Worm (Caenorhabditis elegans) whole organism, young adult: ENCODE results near the gene col-130.

ENCODE experiments used
- C17E4.6 ChIP-seq: fragments of 200-800 bp; sonication (Bioruptor generic); IDR thresholded peaks from 2 replicates; pipeline ENCODE4 v1.3.6; 2022; ENCODE audit warnings: missing genetic modification reagents, missing genetic modification characterization, missing compliant biosample characterization
- F10E7.11 ChIP-seq: sonication (generic microtip); optimal IDR thresholded peaks from 2 replicates; lab custom pipeline; 2017; ENCODE audit warnings: mild to moderate bottlenecking, missing genetic modification characterization, moderate library complexity, missing compliant biosample characterization
- F23B12.7 ChIP-seq: sonication (generic microtip); optimal IDR thresholded peaks from 2 replicates; lab custom pipeline; 2017; ENCODE audit warnings: missing genetic modification characterization, mild to moderate bottlenecking, missing compliant biosample characterization, antibody characterized with exemption, moderate library complexity; ENCODE audit not compliant: insufficient read depth
- F39B2.1 ChIP-seq: fragments of 200-800 bp; sonication (Bioruptor generic); IDR thresholded peaks from 2 replicates; pipeline ENCODE4 v1.3.6; 2022; ENCODE audit warnings: missing genetic modification reagents, missing genetic modification characterization, missing compliant biosample characterization
- F52B5.7 ChIP-seq: sonication (generic microtip); optimal IDR thresholded peaks from 2 replicates; lab custom pipeline; 2016; ENCODE audit warnings: mild to moderate bottlenecking, missing genetic modification characterization, missing compliant biosample characterization
- K12H6.12 ChIP-seq: fragments of 200-800 bp; sonication (Bioruptor generic); optimal IDR thresholded peaks from 2 replicates; lab custom pipeline; 2018; ENCODE audit warnings: mild to moderate bottlenecking, missing genetic modification characterization, missing compliant biosample characterization
- Y67H2A.10 ChIP-seq: fragments of 200-800 bp; sonication (Bioruptor generic); conservative IDR thresholded peaks from 2 replicates; pipeline ENCODE4 v1.3.6; 2022; ENCODE audit warnings: missing genetic modification reagents, missing genetic modification characterization, missing compliant biosample characterization
- Y79H2A.3 ChIP-seq: fragments of 200-800 bp; sonication (Bioruptor generic); conservative IDR thresholded peaks from 2 replicates; pipeline ENCODE4 v1.3.6; 2022; ENCODE audit warnings: missing genetic modification reagents, missing genetic modification characterization, missing compliant biosample characterization
- Y95B8A.8 ChIP-seq: fragments of 200-800 bp; sonication (Bioruptor generic); IDR thresholded peaks from 2 replicates; pipeline ENCODE4 v1.3.6; 2022; ENCODE audit warnings: missing genetic modification reagents, missing genetic modification characterization, missing compliant biosample characterization
- ZK185.1 ChIP-seq: sonication (generic microtip); optimal IDR thresholded peaks from 2 replicates; lab custom pipeline; 2016; ENCODE audit warnings: mild to moderate bottlenecking, missing genetic modification characterization, missing compliant biosample characterization; ENCODE audit not compliant: poor library complexity, severe bottlenecking
- aptf-2 ChIP-seq: fragments of 200-800 bp; sonication (Bioruptor generic); conservative IDR thresholded peaks from 2 replicates; pipeline ENCODE4 v1.3.6; 2022; ENCODE audit warnings: missing genetic modification reagents, missing genetic modification characterization, missing compliant biosample characterization
- athp-1 ChIP-seq: sonication (generic microtip); optimal IDR thresholded peaks from 2 replicates; lab custom pipeline; 2017; ENCODE audit warnings: mild to moderate bottlenecking, missing genetic modification characterization, missing compliant biosample characterization
- attf-3 ChIP-seq: fragments of 200-800 bp; sonication (Bioruptor generic); conservative IDR thresholded peaks from 2 replicates; pipeline ENCODE4 v1.3.6; 2022; ENCODE audit warnings: missing genetic modification reagents, missing genetic modification characterization, missing compliant biosample characterization
- attf-6 ChIP-seq: fragments of 200-800 bp; sonication (Bioruptor generic); IDR thresholded peaks from 2 replicates; pipeline ENCODE4 v1.3.6; 2022; ENCODE audit warnings: missing genetic modification reagents, missing genetic modification characterization, missing compliant biosample characterization
- bed-2 ChIP-seq: fragments of 200-800 bp; sonication (Bioruptor generic); IDR thresholded peaks from 2 replicates; pipeline ENCODE4 v1.3.6; 2022; ENCODE audit warnings: missing genetic modification reagents, missing genetic modification characterization, missing compliant biosample characterization
- cebp-1 ChIP-seq, 2 experiments: fragments of 200-800 bp in 1 of 2; sonication (Bioruptor generic) in 1 of 2; sonication (generic microtip) in 1 of 2; IDR thresholded peaks in 1 of 2; optimal IDR thresholded peaks in 1 of 2; 2 replicates each; pipeline versions ENCODE4 v1.3.6 to Lab custom; 2017 to 2022; ENCODE audit warnings: missing compliant biosample characterization in 2 of 2, missing genetic modification characterization in 2 of 2, mild to moderate bottlenecking in 1 of 2, missing genetic modification reagents in 1 of 2, moderate library complexity in 1 of 2
- cebp-2 ChIP-seq: fragments of 200-800 bp; sonication (Bioruptor generic); IDR thresholded peaks from 2 replicates; pipeline ENCODE4 v1.3.6; 2022; ENCODE audit warnings: missing genetic modification characterization, missing compliant biosample characterization
- ceh-27 ChIP-seq: fragments of 200-800 bp; sonication (Bioruptor generic); optimal IDR thresholded peaks from 2 replicates; lab custom pipeline; 2018; ENCODE audit warnings: mild to moderate bottlenecking, missing genetic modification characterization, moderate library complexity, missing compliant biosample characterization
- ceh-79 ChIP-seq: sonication (generic microtip); optimal IDR thresholded peaks from 2 replicates; lab custom pipeline; 2017; ENCODE audit warnings: mild to moderate bottlenecking, missing genetic modification characterization, missing compliant biosample characterization
- efl-1 ChIP-seq: fragments of 150-350 bp; optimal IDR thresholded peaks from 2 replicates; lab custom pipeline; 2014; ENCODE audit warnings: missing biosample characterization, missing genetic modification reagents, missing genetic modification characterization
- ekl-4 ChIP-seq: fragments of 200-800 bp; sonication (Bioruptor generic); IDR thresholded peaks from 2 replicates; pipeline ENCODE4 v1.3.6; 2022; ENCODE audit warnings: missing genetic modification reagents, missing genetic modification characterization, missing compliant biosample characterization
- ets-4 ChIP-seq: fragments of 200-800 bp; sonication (Bioruptor generic); optimal IDR thresholded peaks from 2 replicates; lab custom pipeline; 2018; ENCODE audit warnings: mild to moderate bottlenecking, missing genetic modification characterization, missing compliant biosample characterization
- fkh-3 ChIP-seq: sonication (generic microtip); optimal IDR thresholded peaks from 2 replicates; lab custom pipeline; 2016; ENCODE audit warnings: mild to moderate bottlenecking, missing genetic modification characterization, missing compliant biosample characterization
- hmg-20 ChIP-seq: fragments of 200-800 bp; sonication (Bioruptor generic); IDR thresholded peaks from 2 replicates; pipeline ENCODE4 v1.3.6; 2022; ENCODE audit warnings: missing genetic modification reagents, missing genetic modification characterization, missing compliant biosample characterization
- lsy-27 ChIP-seq: sonication (generic microtip); optimal IDR thresholded peaks from 2 replicates; lab custom pipeline; 2017; ENCODE audit warnings: missing genetic modification characterization, mild to moderate bottlenecking, missing compliant biosample characterization, antibody characterized with exemption, missing genotype, borderline replicate concordance; ENCODE audit not compliant: insufficient read depth
- nfya-2 ChIP-seq: fragments of 200-800 bp; sonication (Bioruptor generic); IDR thresholded peaks from 2 replicates; pipeline ENCODE4 v1.3.6; 2022; ENCODE audit warnings: missing genetic modification reagents, missing genetic modification characterization, missing compliant biosample characterization
- nhr-80 ChIP-seq: sonication (generic microtip); optimal IDR thresholded peaks from 2 replicates; lab custom pipeline; 2016; ENCODE audit warnings: missing genetic modification characterization, missing compliant biosample characterization
- rec-8 ChIP-seq, 2 experiments: sonication (generic microtip); optimal IDR thresholded peaks; 2 replicates each; lab custom pipeline; 2016; ENCODE audit warnings: mild to moderate bottlenecking in 2 of 2, missing genetic modification characterization in 2 of 2, missing genetic modification reagents in 2 of 2, missing genotype in 2 of 2, missing biosample characterization in 1 of 2, missing compliant biosample characterization in 1 of 2, moderate library complexity in 1 of 2
- repo-1 ChIP-seq: sonication (generic microtip); optimal IDR thresholded peaks from 2 replicates; lab custom pipeline; 2017; ENCODE audit warnings: mild to moderate bottlenecking, missing genetic modification characterization, missing compliant biosample characterization
- snpc-4 ChIP-seq, 5 experiments: fragments of 150-350 bp in 1 of 5; sonication (generic microtip) in 4 of 5; optimal IDR thresholded peaks; 2 replicates each; lab custom pipeline; 2014 to 2018; ENCODE audit warnings: missing genetic modification characterization in 5 of 5, missing biosample characterization in 3 of 5, antibody characterized with exemption in 2 of 5, mild to moderate bottlenecking in 2 of 5, missing compliant biosample characterization in 2 of 5, missing genotype in 2 of 5, moderate library complexity in 2 of 5, missing genetic modification reagents in 1 of 5
- somi-1 ChIP-seq: fragments of 200-800 bp; sonication (Bioruptor generic); optimal IDR thresholded peaks from 2 replicates; lab custom pipeline; 2018; ENCODE audit warnings: mild to moderate bottlenecking, missing genetic modification characterization, missing compliant biosample characterization
- sptf-2 ChIP-seq: fragments of 200-800 bp; sonication (Bioruptor generic); optimal IDR thresholded peaks from 2 replicates; lab custom pipeline; 2018; ENCODE audit warnings: mild to moderate bottlenecking, missing genetic modification characterization, missing compliant biosample characterization
- zfh-2 ChIP-seq: fragments of 200-800 bp; sonication (Bioruptor generic); conservative IDR thresholded peaks from 2 replicates; pipeline ENCODE4 v1.3.6; 2022; ENCODE audit warnings: missing genetic modification reagents, missing genetic modification characterization, missing compliant biosample characterization
- zim-3 ChIP-seq: sonication (generic microtip); optimal IDR thresholded peaks from 2 replicates; lab custom pipeline; 2017; ENCODE audit warnings: mild to moderate bottlenecking, missing genetic modification characterization, moderate library complexity, missing compliant biosample characterization
- ztf-26 ChIP-seq: sonication (generic microtip); optimal IDR thresholded peaks from 2 replicates; lab custom pipeline; 2017; ENCODE audit warnings: missing genetic modification characterization, missing compliant biosample characterization
- ztf-28 ChIP-seq: fragments of 200-800 bp; sonication (Bioruptor generic); IDR thresholded peaks from 2 replicates; pipeline ENCODE4 v1.3.6; 2022; ENCODE audit warnings: missing genetic modification reagents, missing genetic modification characterization, missing compliant biosample characterization
- ztf-6 ChIP-seq: fragments of 200-800 bp; sonication (Bioruptor generic); IDR thresholded peaks from 2 replicates; pipeline ENCODE4 v1.3.6; 2022; ENCODE audit warnings: missing genetic modification reagents, missing genetic modification characterization, missing compliant biosample characterization

col-130 gene

DNA sequence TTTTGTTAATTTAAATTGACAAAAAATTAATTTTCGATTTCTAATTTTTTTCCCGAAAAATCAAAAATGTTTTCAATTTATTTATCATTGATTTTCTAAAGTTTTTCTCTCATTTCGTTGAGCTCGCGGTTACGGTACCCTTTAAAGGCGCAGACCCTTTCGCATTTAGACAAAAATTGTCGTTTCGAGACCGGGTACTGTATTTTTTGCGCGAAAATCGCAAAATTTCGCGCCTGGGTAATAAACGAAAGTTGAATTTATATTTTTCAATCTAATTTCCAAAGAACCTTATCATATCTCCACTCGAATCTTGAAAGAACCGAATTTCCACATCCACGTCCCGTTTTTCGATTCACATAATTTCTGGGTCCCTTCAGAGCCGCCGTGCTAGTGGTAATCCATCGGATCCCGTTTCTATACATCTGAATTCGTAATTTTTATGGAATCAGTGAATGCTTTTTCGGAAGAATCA, 17.2 kb upstream of the col-130 start, which contains the start of gene C25G4.3 (continued):
- TF ChIP-seq aptf-2 (GFP tag; lab: Robert Waterston, UW): no peak
- TF ChIP-seq attf-6 (GFP tag; lab: Robert Waterston, UW): 0 out of 2 replicates have a peak, but pooled peaks have one; percentile 46
- no peak for TF ChIP-seq zfh-2 (GFP tag; lab: Robert Waterston, UW)

DNA sequence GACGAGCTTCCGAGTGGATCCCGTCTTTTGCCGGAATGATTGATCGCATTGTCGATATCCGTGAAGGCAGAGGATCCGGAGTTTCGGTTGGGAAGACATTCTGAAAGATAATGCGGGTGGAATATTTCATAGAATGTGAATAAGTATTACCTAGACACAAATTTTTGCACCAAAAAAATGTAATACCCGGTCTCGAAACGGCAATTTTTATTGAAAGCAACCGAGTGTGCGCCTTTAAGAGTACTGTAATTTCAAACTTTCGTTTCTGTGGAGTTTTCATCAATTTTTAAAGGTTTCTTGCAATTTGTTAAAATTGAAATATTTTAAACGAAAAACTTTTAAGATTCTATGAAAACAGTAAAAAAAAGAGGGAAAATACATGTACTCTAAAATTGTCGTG, 15.6 kb upstream of the col-130 start, which contains the start of gene C25G4.2:
C25G4.2 (minus strand) TSS at position 100 of the 400 bp plus-strand sequence.
- no peak for TF ChIP-seq ceh-79 (tag; lab: Kevin White, UChicago)
- TF ChIP-seq sptf-2 (GFP tag; lab: Kevin White, UChicago): no peak
- no peak for TF ChIP-seq fkh-3

- TF ChIP-seq F23B12.7 (no peak), ceh-79 (tag; lab: Kevin White, UChicago) (no peak), C17E4.6 (GFP tag; lab: Robert Waterston, UW) (no peak), F10E7.11 (tag; lab: Kevin White, UChicago) (no peak), athp-1 (no peak), attf-6 (GFP tag; lab: Robert Waterston, UW) (no peak), ceh-27 (no peak), F39B2.1 (GFP tag; lab: Robert Waterston, UW) (no peak), K12H6.12 (no peak)
- TF ChIP-seq, all 124 proteins: peak for 0
Observed at ce11 chrIV:12441715-12442114, 13.4 kb upstream of the col-130 start, which contains the start of gene C25G4.17. C25G4.17 (plus strand) TSS chrIV:12442015.

DNA sequence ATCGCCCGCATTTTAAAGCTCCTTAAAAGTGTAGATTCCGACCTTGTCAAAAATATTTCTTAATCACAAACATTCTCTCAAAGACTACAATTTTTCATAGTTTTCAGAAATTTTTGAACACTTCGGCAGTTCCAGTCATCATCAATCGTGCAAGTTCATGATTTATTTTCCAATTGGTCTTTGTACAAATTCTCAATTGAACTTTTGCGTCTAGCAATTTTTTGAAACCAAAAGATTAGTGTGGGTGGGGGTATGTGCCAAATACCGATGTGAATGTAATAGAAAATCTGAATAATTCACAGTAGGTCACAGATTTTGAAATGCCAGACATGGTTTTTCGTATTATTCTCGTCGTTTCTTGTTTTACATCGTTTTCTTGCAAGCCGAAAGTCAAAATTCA, 10.0 kb upstream of the col-130 start, which contains the start of gene clec-185:
clec-185 (plus strand) TSS at position 301 of the 400 bp plus-strand sequence.
- TF ChIP-seq attf-3 (GFP tag; lab: Robert Waterston, UW): no peak
- no peak for TF ChIP-seq Y95B8A.8 (GFP tag; lab: Robert Waterston, UW)
- no peak for TF ChIP-seq fkh-3
- no peak for TF ChIP-seq snpc-4 (GFP tag; optimal IDR thresholded peaks at IDR 0.05; lab: Kevin White, UChicago)
- no peak for TF ChIP-seq snpc-4 (tag; optimal IDR thresholded peaks at IDR 0.05; lab: Kevin White, UChicago)
- no peak for TF ChIP-seq hmg-20
- no peak for TF ChIP-seq lsy-27 (tag; lab: Kevin White, UChicago)
- TF ChIP-seq rec-8 (tag; optimal IDR thresholded peaks at IDR 0.05; lab: Kevin White, UChicago): no peak
- TF ChIP-seq zim-3 (tag; lab: Kevin White, UChicago): no peak
- TF ChIP-seq F52B5.7: no peak
- no peak for TF ChIP-seq ceh-79 (tag; lab: Kevin White, UChicago)
- no peak for TF ChIP-seq cebp-2 (GFP tag; lab: Robert Waterston, UW)
- no peak for TF ChIP-seq ztf-26 (tag; lab: Kevin White, UChicago)
- TF ChIP-seq nfya-2 (GFP tag; lab: Robert Waterston, UW): no peak

- TF ChIP-seq nhr-80 (tag; lab: Kevin White, UChicago): peak; percentile 74
- no peak for TF ChIP-seq ets-4 (GFP tag; lab: Kevin White, UChicago)
Observed at ce11 chrIV:12435442-12435841, 7.1 kb upstream of the col-130 start, which contains the start of gene irg-4. irg-4 (plus strand) TSS chrIV:12435833.

DNA sequence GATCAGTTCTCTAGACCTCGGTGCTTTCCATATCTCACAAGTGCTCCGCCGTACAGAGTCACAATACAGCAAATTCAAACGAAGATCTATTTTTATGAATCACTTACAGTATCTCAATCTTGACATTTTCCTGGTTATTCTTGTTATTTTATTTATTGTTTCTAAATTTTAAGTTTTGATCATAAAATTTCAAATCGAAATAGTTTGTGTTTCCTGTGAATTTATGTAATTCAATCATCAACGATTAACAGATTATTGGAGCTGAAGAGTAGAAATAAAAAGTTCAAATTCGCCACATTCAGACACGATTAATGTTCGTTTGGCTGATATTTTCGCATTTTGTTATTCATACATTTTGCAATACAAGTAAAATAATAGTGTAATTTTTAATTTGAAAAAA, 4.0 kb upstream of the col-130 start, which contains the start of gene clec-184:
clec-184 (plus strand) TSS at position 301 of the 400 bp plus-strand sequence.
- TF ChIP-seq ztf-28 (GFP tag; lab: Robert Waterston, UW) (no peak), bed-2 (no peak), Y79H2A.3 (GFP tag; lab: Robert Waterston, UW) (no peak), Y67H2A.10 (GFP tag; lab: Robert Waterston, UW) (no peak), ztf-6 (GFP tag; lab: Robert Waterston, UW) (no peak), Y95B8A.8 (GFP tag; lab: Robert Waterston, UW) (no peak), ekl-4 (GFP tag; lab: Robert Waterston, UW) (no peak), athp-1 (no peak), ceh-27 (no peak), somi-1 (GFP tag; lab: Kevin White, UChicago) (no peak), ZK185.1 (no peak), repo-1 (no peak), nhr-80 (tag; lab: Kevin White, UChicago) (no peak), cebp-1 (GFP tag; IDR thresholded peaks at IDR 0.05; lab: Robert Waterston, UW) (no peak), cebp-1 (tag; optimal IDR thresholded peaks at IDR 0.05; lab: Kevin White, UChicago) (no peak), efl-1 (no peak), cebp-2 (GFP tag; lab: Robert Waterston, UW) (no peak)
